Worm (Caenorhabditis elegans): ENCODE results near the gene K08D8.2.

K08D8.2 gene

ce11 chrIV:12921027-12921426 lies 18.2 kb downstream of the K08D8.2 start, which contains the start of gene C32H11.4:
Gene C32H11.4, plus strand, starts transcription at chrIV:12921264.
- TF ChIP-seq lin-13 (GFP tag; optimal IDR thresholded peaks at IDR 0.05): no peak
- TF ChIP-seq nhr-48 (tag; optimal IDR thresholded peaks at IDR 0.05): peak; percentile 67
- no peak for TF ChIP-seq madf-5 (GFP tag; IDR thresholded peaks at IDR 0.05)
- no peak for TF ChIP-seq dmd-9 (GFP tag; IDR thresholded peaks at IDR 0.05)
- peak; percentile 73 for TF ChIP-seq pqm-1 (tag; optimal IDR thresholded peaks at IDR 0.05)
- TF ChIP-seq hlh-11 (tag; optimal IDR thresholded peaks at IDR 0.05): peak; percentile 46
- TF ChIP-seq php-3 (GFP tag; IDR thresholded peaks at IDR 0.05): peak; percentile 69
- TF ChIP-seq daf-16 (GFP tag; optimal IDR thresholded peaks at IDR 0.05): no peak
- TF ChIP-seq daf-16 (tag; optimal IDR thresholded peaks at IDR 0.05): peak; percentile 64
- no peak for TF ChIP-seq mdl-1 (tag; optimal IDR thresholded peaks at IDR 0.05)
- TF ChIP-seq nhr-28 (tag; optimal IDR thresholded peaks at IDR 0.05): peak; percentile 8
- TF ChIP-seq dmd-6 (GFP tag; IDR thresholded peaks at IDR 0.05): peak; percentile 82

ce11 chrIV:12924332-12924731 lies 21.5 kb downstream of the K08D8.2 start, which contains the start of gene srlf-4:
Gene srlf-4, minus strand, starts transcription at chrIV:12924432.
- no peak for TF ChIP-seq unc-39 (tag; optimal IDR thresholded peaks at IDR 0.05)

- TF ChIP-seq T20F7.1 (GFP tag; optimal IDR thresholded peaks at IDR 0.05): no peak
- TF ChIP-seq nhr-11 (tag; optimal IDR thresholded peaks at IDR 0.05): no peak
- no peak for TF ChIP-seq hif-1 (tag; optimal IDR thresholded peaks at IDR 0.05)
- TF ChIP-seq lin-1 (GFP tag; IDR thresholded peaks at IDR 0.05): no peak
- no peak for TF ChIP-seq egl-27 (tag; optimal IDR thresholded peaks at IDR 0.05)
- TF ChIP-seq php-3 (GFP tag; IDR thresholded peaks at IDR 0.05): no peak
- TF ChIP-seq lin-15B (tag; optimal IDR thresholded peaks at IDR 0.05): no peak
These were observed 23.8 kb downstream of the K08D8.2 start, which contains the start of gene srlf-5 for ce11 chrIV:12926639-12927038. Gene srlf-5, minus strand, starts transcription at chrIV:12926739.

- TF ChIP-seq saeg-2 (GFP tag; IDR thresholded peaks at IDR 0.05) (no peak), T20F7.1 (GFP tag; optimal IDR thresholded peaks at IDR 0.05) (no peak), pha-4 (GFP tag; IDR thresholded peaks at IDR 0.05) (no peak), pha-4 (tag; optimal IDR thresholded peaks at IDR 0.05) (no peak), fkh-10 (GFP tag; optimal IDR thresholded peaks at IDR 0.05) (no peak), Y5F2A.4 (GFP tag; optimal IDR thresholded peaks at IDR 0.05) (no peak), vab-7 (GFP tag; IDR thresholded peaks at IDR 0.05) (no peak), pqm-1 (tag; optimal IDR thresholded peaks at IDR 0.05) (peak; percentile 31), mxl-2 (GFP tag; conservative IDR thresholded peaks at IDR 0.05) (no peak), ceh-20 (GFP tag; IDR thresholded peaks at IDR 0.05) (no peak), php-3 (GFP tag; IDR thresholded peaks at IDR 0.05) (peak; percentile 48; the same call in 1 of the 2 replicates), hlh-11 (tag; optimal IDR thresholded peaks at IDR 0.05) (peak; percentile 83), nhr-41 (GFP tag; IDR thresholded peaks at IDR 0.05) (no peak), nhr-28 (tag; optimal IDR thresholded peaks at IDR 0.05) (peak; percentile 47), R02D3.7 (tag; optimal IDR thresholded peaks at IDR 0.05) (no peak), D1046.2 (GFP tag; IDR thresholded peaks at IDR 0.05) (no peak), nhr-77 (tag; optimal IDR thresholded peaks at IDR 0.05) (peak; percentile 11), daf-16 (GFP tag; optimal IDR thresholded peaks at IDR 0.05) (no peak), daf-16 (tag; optimal IDR thresholded peaks at IDR 0.05) (peak; percentile 47), lsy-2 (tag; optimal IDR thresholded peaks at IDR 0.05) (no peak), nhr-237 (tag; optimal IDR thresholded peaks at IDR 0.05) (no peak), ces-1 (GFP tag; optimal IDR thresholded peaks at IDR 0.05) (no peak), lin-15B (tag; optimal IDR thresholded peaks at IDR 0.05) (no peak), aly-2 (tag; optimal IDR thresholded peaks at IDR 0.05) (no peak), lin-38 (GFP tag; IDR thresholded peaks at IDR 0.05) (no peak), nhr-6 (tag; optimal IDR thresholded peaks at IDR 0.05) (no peak), lin-39 (tag; optimal IDR thresholded peaks at IDR 0.05) (no peak), jun-1 (tag; optimal IDR thresholded peaks at IDR 0.05) (no peak), daf-19 (GFP tag; conservative IDR thresholded peaks at IDR 0.05) (no peak), ZK546.5 (tag; optimal IDR thresholded peaks at IDR 0.05) (no peak), unc-62 (GFP tag; optimal IDR thresholded peaks at IDR 0.05 in 1 of 2) (no peak), unc-62 (tag; optimal IDR thresholded peaks at IDR 0.05) (no peak), gei-8 (GFP tag; optimal IDR thresholded peaks at IDR 0.05) (no peak), spr-1 (tag; optimal IDR thresholded peaks at IDR 0.05) (no peak), F10B5.3 (tag; optimal IDR thresholded peaks at IDR 0.05) (no peak)
These were observed 33.4 kb downstream of the K08D8.2 start, which contains the start of the genes cld-1 and dod-21 for ce11 chrIV:12936221-12936776. Gene cld-1, minus strand, starts transcription at chrIV:12936271. Gene dod-21, plus strand, starts transcription at chrIV:12936738.
